Worm (Caenorhabditis elegans) whole organism, midembryonic: ENCODE measurements around the gene T12C9.7.

Experiments
- flt-1 ChIP-seq: fragments of 200-800 bp; sonication (Bioruptor generic); IDR thresholded peaks from 2 replicates; pipeline ENCODE4 v1.3.6; 2022; ENCODE audit warnings: missing genetic modification characterization, missing compliant biosample characterization
- klf-2 ChIP-seq: fragments of 200-800 bp; sonication (Bioruptor generic); conservative IDR thresholded peaks from 2 replicates; pipeline ENCODE4 v1.3.6; 2022; ENCODE audit warnings: missing genetic modification reagents, missing genetic modification characterization, missing compliant biosample characterization
- med-1 ChIP-seq: sonication (generic microtip); optimal IDR thresholded peaks from 2 replicates; lab custom pipeline; 2017; ENCODE audit warnings: missing genetic modification characterization, mild to moderate bottlenecking, missing compliant biosample characterization, antibody characterized with exemption, missing genetic modification reagents; ENCODE audit not compliant: insufficient read depth
- ref-1 ChIP-seq: fragments of 200-800 bp; sonication (Bioruptor generic); conservative IDR thresholded peaks from 2 replicates; pipeline ENCODE4 v1.3.6; 2022; ENCODE audit warnings: missing genetic modification reagents, missing genetic modification characterization, missing compliant biosample characterization
- ztf-23 ChIP-seq: fragments of 200-800 bp; sonication (Bioruptor generic); IDR thresholded peaks from 2 replicates; pipeline ENCODE4 v1.3.6; 2022; ENCODE audit warnings: missing genetic modification reagents, missing genetic modification characterization, missing compliant biosample characterization
- ztf-29 ChIP-seq: fragments of 200-800 bp; sonication (Bioruptor generic); IDR thresholded peaks from 2 replicates; pipeline ENCODE4 v1.3.6; 2022; ENCODE audit warnings: missing genetic modification reagents, missing genetic modification characterization, missing compliant biosample characterization

DNA sequence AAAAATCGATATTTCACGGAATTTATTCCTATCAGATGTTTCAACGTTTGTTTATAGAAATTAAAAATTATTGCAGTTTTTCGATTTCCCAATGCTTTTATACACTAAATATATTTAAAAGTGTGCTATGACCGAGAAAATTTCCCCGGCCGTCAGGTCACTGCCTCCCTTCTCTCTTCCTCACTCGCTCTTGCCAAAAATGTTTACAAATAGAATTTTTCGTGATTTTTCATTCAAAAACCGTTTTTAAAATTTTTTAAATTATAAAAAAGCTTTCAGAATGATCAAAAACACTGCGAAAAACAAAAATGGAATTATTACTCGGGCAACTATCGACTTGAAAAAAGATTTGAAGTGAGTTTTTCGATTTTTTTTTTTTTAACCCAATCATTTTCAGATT lies at the start of gene T12C9.7, which contains the start of gene vps-18:
- TF ChIP-seq med-1 (no peak), flt-1 (GFP tag; lab: Robert Waterston, UW) (no peak), ztf-23 (GFP tag; lab: Robert Waterston, UW) (no peak), ztf-29 (GFP tag; lab: Robert Waterston, UW) (no peak), ref-1 (no peak), klf-2 (GFP tag; lab: Robert Waterston, UW) (no peak)
